Fruit fly (Drosophila melanogaster) whole organism: ENCODE data around the gene Ack.

Experiments used
- CG8478 ChIP-seq: fragments of >200 bp; optimal IDR thresholded peaks from 2 replicates; lab custom pipeline; 2018; ENCODE audit warnings: inconsistent platforms
- pan ChIP-seq: fragments of >200 bp; optimal IDR thresholded peaks from 2 replicates; lab custom pipeline; 2017
- psq ChIP-seq: fragments of >200 bp; optimal IDR thresholded peaks from 2 replicates; lab custom pipeline; 2017
- usp ChIP-seq: fragments of >200 bp; optimal IDR thresholded peaks from 2 replicates; lab custom pipeline; 2017; ENCODE audit warnings: missing biosample characterization, missing genetic modification characterization, mixed read lengths

dm6 chr3L:4113998-4114397 lies 6.0 kb downstream of the Ack start:
- no peak for TF ChIP-seq psq (lab: Kevin White, UChicago)
- TF ChIP-seq pan (lab: Kevin White, UChicago): no peak
- TF ChIP-seq usp (GFP tag; lab: Kevin White, UChicago): no peak
- no peak for TF ChIP-seq CG8478 (lab: Kevin White, UChicago)
